Fruit fly (Drosophila melanogaster) whole organism, pupa: ENCODE results near the gene CG9287.

Experiments used
- CG10348 ChIP-seq: fragments of 200-800 bp; sonication (Bioruptor generic); IDR thresholded peaks from 2 replicates; pipeline ENCODE4 v1.3.6; 2022; ENCODE audit warnings: missing biosample characterization, missing genetic modification characterization
- CG12605 ChIP-seq: fragments of 200-800 bp; sonication (Bioruptor generic); IDR thresholded peaks from 2 replicates; pipeline ENCODE4 v1.3.6; 2022; ENCODE audit warnings: missing biosample characterization, missing genetic modification characterization
- CG14655 ChIP-seq: fragments of 200-800 bp; sonication (Bioruptor generic); optimal IDR thresholded peaks from 3 replicates; lab custom pipeline; 2017; ENCODE audit warnings: mild to moderate bottlenecking, missing biosample characterization, missing genetic modification reagents, missing genetic modification characterization
- CG15710 ChIP-seq: fragments of 200-800 bp; sonication (Bioruptor generic); optimal IDR thresholded peaks from 2 replicates; lab custom pipeline; 2018; ENCODE audit warnings: missing biosample characterization, mild to moderate bottlenecking, missing genetic modification characterization, moderate library complexity
- CG17806 ChIP-seq: fragments of 200-800 bp; sonication (Bioruptor generic); optimal IDR thresholded peaks from 2 replicates; lab custom pipeline; 2018; ENCODE audit warnings: missing biosample characterization, mild to moderate bottlenecking, missing genetic modification characterization, moderate library complexity
- CG4496 ChIP-seq: fragments of 200-800 bp; sonication (Bioruptor generic); IDR thresholded peaks from 3 replicates; pipeline ENCODE4 v1.3.6; 2022; ENCODE audit warnings: missing biosample characterization, missing genetic modification characterization
- CG8301 ChIP-seq: fragments of 200-800 bp; sonication (Bioruptor generic); optimal IDR thresholded peaks from 2 replicates; lab custom pipeline; 2018; ENCODE audit warnings: missing biosample characterization, mild to moderate bottlenecking, missing genetic modification characterization
- CG9948 ChIP-seq: fragments of 200-800 bp; sonication (Bioruptor generic); optimal IDR thresholded peaks from 2 replicates; lab custom pipeline; 2018; ENCODE audit warnings: missing biosample characterization, mild to moderate bottlenecking, missing genetic modification characterization, moderate library complexity
- D1 ChIP-seq: fragments of 200-800 bp; sonication (Bioruptor generic); optimal IDR thresholded peaks from 2 replicates; lab custom pipeline; 2018; ENCODE audit warnings: missing biosample characterization, mild to moderate bottlenecking, missing genetic modification characterization, moderate library complexity
- EcR ChIP-seq: fragments of 200-800 bp; sonication (Bioruptor generic); optimal IDR thresholded peaks from 3 replicates; lab custom pipeline; 2019; ENCODE audit warnings: missing biosample characterization, missing genetic modification characterization, mild to moderate bottlenecking, moderate library complexity, missing genetic modification reagents
- Ets98B ChIP-seq: fragments of 200-800 bp; sonication (Bioruptor generic); IDR thresholded peaks from 2 replicates; pipeline ENCODE4 v1.3.6; 2022; ENCODE audit warnings: missing biosample characterization, missing genetic modification characterization
- gl ChIP-seq: fragments of 200-800 bp; sonication (Bioruptor generic); optimal IDR thresholded peaks from 2 replicates; lab custom pipeline; 2018; ENCODE audit warnings: missing biosample characterization, mild to moderate bottlenecking, missing genetic modification characterization

DNA sequence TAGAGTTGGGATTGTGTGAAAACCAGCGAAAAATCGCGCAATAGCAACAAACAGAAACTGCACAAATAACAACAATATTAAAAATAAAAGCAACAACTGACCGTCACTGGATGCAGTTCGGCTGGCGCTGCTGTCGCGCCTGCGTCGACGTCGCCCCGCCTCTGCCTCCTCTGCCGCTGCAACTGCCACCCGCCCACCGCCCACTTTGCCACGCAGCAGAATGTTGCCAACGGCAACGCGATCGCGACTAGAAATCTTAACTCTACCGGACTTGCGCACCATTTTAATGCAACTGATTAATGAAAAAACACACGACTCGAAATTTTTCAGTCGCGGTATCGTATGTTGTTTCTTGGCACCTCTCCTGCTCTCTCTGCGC, 11.3 kb upstream of the CG9287 start:
- TF ChIP-seq EcR (GFP tag; lab: Kevin White, UChicago) (no peak), gl (tag; lab: Kevin White, UChicago) (no peak), CG15710 (tag; lab: Kevin White, UChicago) (no peak), CG14655 (GFP tag; lab: Kevin White, UChicago) (no peak), CG8301 (tag; lab: Kevin White, UChicago) (no peak), CG9948 (tag; lab: Kevin White, UChicago) (no peak), CG17806 (no peak), CG10348 (GFP tag; lab: Robert Waterston, UW) (no peak), Ets98B (GFP tag; lab: Robert Waterston, UW) (no peak), CG12605 (GFP tag; lab: Robert Waterston, UW) (no peak), D1 (tag; lab: Kevin White, UChicago) (no peak), CG4496 (GFP tag; lab: Robert Waterston, UW) (no peak)
